Worm (Caenorhabditis elegans): ENCODE results near the gene rabs-5.

Gene rabs-5

DNA sequence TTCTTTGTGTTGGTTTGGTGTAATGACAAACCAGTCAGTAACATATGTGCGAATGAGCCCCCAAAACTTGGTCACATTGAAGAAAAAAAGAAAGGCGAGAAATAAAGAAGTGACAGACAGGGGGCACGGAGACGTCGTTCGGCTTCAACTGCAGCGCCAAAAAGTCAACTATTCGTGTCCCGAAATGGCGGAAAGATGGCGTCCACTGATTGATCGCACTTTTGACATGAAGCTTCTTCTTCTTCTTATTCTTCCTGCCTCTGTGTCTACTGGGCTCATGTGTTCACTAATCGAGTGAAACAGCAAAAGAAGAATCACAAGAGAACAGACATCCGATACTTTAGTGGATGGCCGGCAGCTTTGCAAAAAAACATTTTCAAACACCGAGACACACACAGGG, 38.3 kb downstream of the rabs-5 start (continued):
- TF ChIP-seq aly-2 (tag; optimal IDR thresholded peaks at IDR 0.05): no peak
- TF ChIP-seq cey-2 (tag; optimal IDR thresholded peaks at IDR 0.05; ENCODE audit: borderline replicate concordance, insufficient read depth): no peak
- peak in 1 of 2 experiments; percentile 92 for TF ChIP-seq unc-62 (GFP tag; optimal IDR thresholded peaks at IDR 0.05 in 1 of 2)
- no peak for TF ChIP-seq unc-62 (tag; optimal IDR thresholded peaks at IDR 0.05)
- no peak for TF ChIP-seq lim-7 (GFP tag; IDR thresholded peaks at IDR 0.05)
- peak in 1 of 2 experiments; percentile 24 for TF ChIP-seq lsy-2 (tag; optimal IDR thresholded peaks at IDR 0.05)
- no peak for TF ChIP-seq sdz-12 (GFP tag; optimal IDR thresholded peaks at IDR 0.05)
- TF ChIP-seq F10B5.3 (tag; optimal IDR thresholded peaks at IDR 0.05): no peak
- no peak for TF ChIP-seq daf-8 (GFP tag; IDR thresholded peaks at IDR 0.05)
- TF ChIP-seq zfp-2 (tag; optimal IDR thresholded peaks at IDR 0.05): no peak
- TF ChIP-seq php-3 (GFP tag; IDR thresholded peaks at IDR 0.05): no peak
- no peak for TF ChIP-seq nhr-76 (tag; optimal IDR thresholded peaks at IDR 0.05)
- TF ChIP-seq nhr-41 (GFP tag; IDR thresholded peaks at IDR 0.05): no peak
- TF ChIP-seq tra-1 (GFP tag; IDR thresholded peaks at IDR 0.05): no peak
- TF ChIP-seq lin-29 (GFP tag; IDR thresholded peaks at IDR 0.05): no peak
- no peak for TF ChIP-seq daf-12 (tag; optimal IDR thresholded peaks at IDR 0.05)
- no peak for TF ChIP-seq unc-39 (tag; optimal IDR thresholded peaks at IDR 0.05)
- no peak for TF ChIP-seq dmd-8 (GFP tag; IDR thresholded peaks at IDR 0.05)
- no peak for TF ChIP-seq lin-13 (GFP tag; optimal IDR thresholded peaks at IDR 0.05)
- TF ChIP-seq T26A8.4 (GFP tag; IDR thresholded peaks at IDR 0.05): no peak
- TF ChIP-seq D1046.2 (GFP tag; IDR thresholded peaks at IDR 0.05): no peak
- no peak for TF ChIP-seq zip-2 (tag; optimal IDR thresholded peaks at IDR 0.05)
- TF ChIP-seq ztf-11 (tag; optimal IDR thresholded peaks at IDR 0.05): no peak
- TF ChIP-seq pqm-1 (tag; optimal IDR thresholded peaks at IDR 0.05): no peak
- no peak for TF ChIP-seq dmd-9 (GFP tag; IDR thresholded peaks at IDR 0.05)

DNA sequence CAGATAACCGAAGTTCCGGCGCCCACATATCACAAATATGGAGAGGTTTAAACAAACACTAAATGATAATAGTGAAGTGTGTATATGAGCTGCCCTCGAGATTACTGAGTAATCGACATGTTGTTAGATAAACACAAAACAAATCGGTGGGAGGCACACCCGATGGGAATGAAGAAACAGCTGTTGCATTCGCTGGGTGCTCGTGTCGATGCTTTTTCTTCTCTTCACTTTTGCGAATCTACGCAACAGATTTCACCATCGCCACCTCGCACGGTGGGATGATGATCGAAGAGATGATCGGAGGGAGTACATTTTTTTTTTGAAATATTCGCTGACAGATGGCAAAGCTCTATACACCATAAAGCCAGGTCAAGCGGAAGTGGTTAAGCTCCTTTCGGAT, 39.1 kb downstream of the rabs-5 start:
- TF ChIP-seq mep-1 (tag; optimal IDR thresholded peaks at IDR 0.05) (no peak), nhr-111 (GFP tag; optimal IDR thresholded peaks at IDR 0.05) (no peak), Y75B8A.6 (GFP tag; IDR thresholded peaks at IDR 0.05) (no peak), daf-16 (GFP tag; optimal IDR thresholded peaks at IDR 0.05) (peak in 1 of 2 experiments; percentile 59), daf-16 (tag; optimal IDR thresholded peaks at IDR 0.05) (no peak), lin-29 (GFP tag; IDR thresholded peaks at IDR 0.05) (no peak), nhr-11 (tag; optimal IDR thresholded peaks at IDR 0.05) (peak; percentile 5), unc-62 (GFP tag; optimal IDR thresholded peaks at IDR 0.05 in 1 of 2) (no peak), unc-62 (tag; optimal IDR thresholded peaks at IDR 0.05) (no peak), nhr-77 (tag; optimal IDR thresholded peaks at IDR 0.05) (no peak), php-3 (GFP tag; IDR thresholded peaks at IDR 0.05) (no peak), pqm-1 (tag; optimal IDR thresholded peaks at IDR 0.05) (no peak), F26F4.8 (GFP tag; conservative IDR thresholded peaks at IDR 0.05) (no peak), F44E2.7 (GFP tag; IDR thresholded peaks at IDR 0.05) (no peak)

DNA sequence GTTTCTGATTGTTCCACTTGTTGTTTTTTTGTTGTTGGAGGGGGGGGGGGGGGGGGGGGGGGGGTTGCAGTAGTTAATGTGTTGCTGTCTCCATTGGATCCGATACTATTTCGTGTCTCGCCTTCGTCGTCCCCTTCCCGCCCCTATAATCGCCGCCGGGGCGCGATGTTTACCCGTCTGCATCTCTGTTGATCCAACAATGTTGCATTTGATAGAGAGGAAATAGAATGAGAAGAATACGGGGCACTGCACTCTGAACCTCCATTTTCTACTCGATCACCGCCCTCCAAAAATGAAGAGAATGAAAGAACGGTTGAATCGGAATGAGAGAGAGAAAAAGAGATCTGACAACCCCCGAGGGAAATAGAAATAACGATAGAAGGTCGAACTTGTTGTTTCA, 39.7 kb downstream of the rabs-5 start:
- TF ChIP-seq set-16 (GFP tag; IDR thresholded peaks at IDR 0.05): peak; percentile 69
- peak; percentile 24 for TF ChIP-seq nhr-28 (tag; optimal IDR thresholded peaks at IDR 0.05)
- TF ChIP-seq daf-16 (GFP tag; optimal IDR thresholded peaks at IDR 0.05): no peak
- TF ChIP-seq daf-16 (tag; optimal IDR thresholded peaks at IDR 0.05): no peak
- no peak for TF ChIP-seq ztf-11 (tag; optimal IDR thresholded peaks at IDR 0.05)
- no peak for TF ChIP-seq gei-8 (GFP tag; optimal IDR thresholded peaks at IDR 0.05)
- TF ChIP-seq hmg-1.1 (GFP tag; IDR thresholded peaks at IDR 0.05): peak; percentile 42; the same call in 1 of the 2 replicates
- peak; percentile 9 for TF ChIP-seq hlh-11 (tag; optimal IDR thresholded peaks at IDR 0.05)
- no peak for TF ChIP-seq fkh-10 (GFP tag; optimal IDR thresholded peaks at IDR 0.05)
- no peak for TF ChIP-seq zfp-3 (GFP tag; conservative IDR thresholded peaks at IDR 0.05)
- TF ChIP-seq ces-1 (GFP tag; optimal IDR thresholded peaks at IDR 0.05): no peak
- TF ChIP-seq mes-2 (tag; optimal IDR thresholded peaks at IDR 0.05; ENCODE audit: poor library complexity, severe bottlenecking): peak; percentile 49
- TF ChIP-seq mxl-3 (GFP tag; optimal IDR thresholded peaks at IDR 0.05): peak; percentile 7
- peak; percentile 35 for TF ChIP-seq mep-1 (tag; optimal IDR thresholded peaks at IDR 0.05)
- no peak for TF ChIP-seq Y75B8A.6 (GFP tag; IDR thresholded peaks at IDR 0.05)

Data from whole organism, L4 larva.